Fruit fly (Drosophila melanogaster): Measurements from ENCODE around the gene CG15561.

DNA sequence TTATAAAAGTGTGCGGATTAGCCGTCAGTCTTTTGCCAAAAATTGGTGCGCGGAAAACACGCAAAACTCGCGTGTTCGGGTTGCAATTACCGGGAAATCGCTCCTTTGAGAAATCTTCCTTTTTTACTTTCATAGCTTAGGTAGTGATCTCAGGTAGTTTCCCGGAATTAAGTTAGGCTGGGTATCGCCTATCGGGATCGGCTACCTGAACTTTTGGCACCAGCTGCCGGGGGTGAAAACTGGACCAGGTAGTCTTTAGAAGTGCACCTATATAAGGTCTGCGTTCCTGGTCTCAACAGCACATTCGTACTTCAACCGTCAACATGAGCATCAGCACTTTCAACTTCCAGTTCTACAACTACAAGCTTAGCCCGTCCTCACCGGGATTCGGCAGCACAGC is 22.7 kb downstream of the CG15561 start, which contains the start of gene bnk:
- no peak for TF ChIP-seq rn (GFP tag; IDR thresholded peaks at IDR 0.05)
- TF ChIP-seq Pif1A (GFP tag; optimal IDR thresholded peaks at IDR 0.05), result no peak
- no peak for TF ChIP-seq EcR (GFP tag; optimal IDR thresholded peaks at IDR 0.05)
- no peak for TF ChIP-seq CG14655 (GFP tag; optimal IDR thresholded peaks at IDR 0.05)
- no peak for TF ChIP-seq D1 (tag; optimal IDR thresholded peaks at IDR 0.05)
- no peak for TF ChIP-seq CG17806 (tag; optimal IDR thresholded peaks at IDR 0.05)
- TF ChIP-seq Pif1B (GFP tag; optimal IDR thresholded peaks at IDR 0.05), result no peak
- TF ChIP-seq CG15710 (tag; optimal IDR thresholded peaks at IDR 0.05), result no peak
